Worm (Caenorhabditis elegans): ENCODE results near the gene C52E2.4.

DNA sequence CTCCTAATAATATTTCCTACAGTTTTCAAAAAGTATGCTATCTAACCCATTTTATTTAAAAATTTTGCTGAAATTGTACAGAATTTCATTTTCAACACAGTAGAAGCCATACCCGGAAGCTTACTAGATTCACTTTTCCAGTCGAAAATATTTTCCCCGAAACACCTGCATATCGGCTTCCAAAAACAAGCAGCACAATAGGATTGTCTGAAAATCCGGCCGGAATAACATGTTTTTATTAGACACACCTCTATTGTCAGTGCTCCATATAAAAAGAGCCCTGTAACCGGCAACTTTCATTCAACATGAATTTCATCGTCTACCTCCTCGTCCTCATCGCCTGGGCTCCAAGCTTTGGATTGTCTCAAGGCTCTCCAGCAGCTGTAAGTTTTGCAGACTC lies 9.6 kb downstream of the C52E2.4 start, which contains the start of gene C52E2.2:
- TF ChIP-seq pha-4 (tag; optimal IDR thresholded peaks at IDR 0.05) (no peak), lsy-2 (tag; optimal IDR thresholded peaks at IDR 0.05) (no peak), sptf-1 (tag; optimal IDR thresholded peaks at IDR 0.05) (no peak), blmp-1 (tag; optimal IDR thresholded peaks at IDR 0.05) (no peak)

All from whole organism, mixed stage, embryonic.